Worm (Caenorhabditis elegans) whole organism, midembryonic: ENCODE data around the gene srd-47.
A peak's percentile ranks its signal among the peaks of the same experiment; 100 is the strongest.

Experiments used
- T22C8.4 ChIP-seq: fragments of 200-800 bp; sonication (Bioruptor generic); IDR thresholded peaks from 2 replicates; pipeline ENCODE4 v1.3.6; 2022; ENCODE audit warnings: missing genetic modification characterization, missing compliant biosample characterization
- cog-1 ChIP-seq: sonication (generic microtip); optimal IDR thresholded peaks from 2 replicates; lab custom pipeline; 2016; ENCODE audit warnings: missing genetic modification characterization, missing compliant biosample characterization
- flt-1 ChIP-seq: fragments of 200-800 bp; sonication (Bioruptor generic); IDR thresholded peaks from 2 replicates; pipeline ENCODE4 v1.3.6; 2022; ENCODE audit warnings: missing genetic modification characterization, missing compliant biosample characterization
- klf-2 ChIP-seq: fragments of 200-800 bp; sonication (Bioruptor generic); conservative IDR thresholded peaks from 2 replicates; pipeline ENCODE4 v1.3.6; 2022; ENCODE audit warnings: missing genetic modification reagents, missing genetic modification characterization, missing compliant biosample characterization
- med-1 ChIP-seq: sonication (generic microtip); optimal IDR thresholded peaks from 2 replicates; lab custom pipeline; 2017; ENCODE audit warnings: missing genetic modification characterization, mild to moderate bottlenecking, missing compliant biosample characterization, antibody characterized with exemption, missing genetic modification reagents; ENCODE audit not compliant: insufficient read depth
- ref-1 ChIP-seq: fragments of 200-800 bp; sonication (Bioruptor generic); conservative IDR thresholded peaks from 2 replicates; pipeline ENCODE4 v1.3.6; 2022; ENCODE audit warnings: missing genetic modification reagents, missing genetic modification characterization, missing compliant biosample characterization
- tab-1 ChIP-seq: fragments of 200-800 bp; sonication (Bioruptor generic); IDR thresholded peaks from 2 replicates; pipeline ENCODE4 v1.3.6; 2022; ENCODE audit warnings: missing genetic modification characterization, missing compliant biosample characterization
- ztf-23 ChIP-seq: fragments of 200-800 bp; sonication (Bioruptor generic); IDR thresholded peaks from 2 replicates; pipeline ENCODE4 v1.3.6; 2022; ENCODE audit warnings: missing genetic modification reagents, missing genetic modification characterization, missing compliant biosample characterization
- ztf-29 ChIP-seq: fragments of 200-800 bp; sonication (Bioruptor generic); IDR thresholded peaks from 2 replicates; pipeline ENCODE4 v1.3.6; 2022; ENCODE audit warnings: missing genetic modification reagents, missing genetic modification characterization, missing compliant biosample characterization

srd-47 gene

DNA sequence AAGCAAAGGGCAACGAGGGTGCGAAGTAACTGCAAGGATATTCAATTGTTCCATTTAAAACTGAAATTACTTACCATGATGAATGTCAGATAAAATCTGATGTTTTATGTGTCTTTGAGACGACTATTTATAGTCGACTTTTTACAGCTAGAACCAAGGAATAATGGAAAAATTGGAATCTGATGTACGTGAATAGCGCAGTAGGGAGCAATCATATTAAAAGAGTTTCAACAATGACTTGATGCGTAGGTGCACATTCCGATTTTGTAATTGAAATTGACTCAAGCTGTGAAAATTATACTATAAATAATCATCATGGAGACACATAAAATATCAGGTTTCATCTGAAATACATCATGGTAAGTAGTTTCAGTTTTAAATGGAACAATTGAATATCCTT, 9.8 kb downstream of the srd-47 start, which contains the start of the genes nspc-9 and nspc-10:
Gene nspc-9 (minus strand): TSS at position 101 of the 400 bp plus-strand sequence.
Gene nspc-10 (plus strand): TSS at position 331 of the 400 bp plus-strand sequence.
- TF ChIP-seq ztf-23 (GFP tag; lab: Robert Waterston, UW) (no peak), flt-1 (GFP tag; lab: Robert Waterston, UW) (no peak)

DNA sequence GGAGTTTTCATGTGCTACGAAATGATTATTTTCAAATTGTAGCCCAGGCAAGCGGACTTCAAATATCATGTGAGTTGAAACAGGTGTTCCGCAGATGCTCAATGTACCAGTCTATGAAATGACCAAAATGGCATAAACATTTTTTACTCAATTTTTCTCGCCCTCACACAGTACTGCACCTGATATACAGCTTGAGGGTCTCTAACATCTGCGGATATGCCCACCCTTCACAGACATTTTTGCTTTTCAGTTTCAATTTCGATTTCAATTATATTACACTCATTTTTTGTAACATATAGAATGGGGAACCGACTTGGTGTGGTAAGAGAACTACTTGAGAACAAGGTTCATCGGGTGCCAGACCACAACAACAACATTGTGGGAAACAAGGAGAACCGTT, 13.3 kb downstream of the srd-47 start, which contains the start of gene F42F12.11:
Gene F42F12.11 (plus strand): TSS at position 301 of the 400 bp plus-strand sequence.
- TF ChIP-seq ztf-29 (GFP tag; lab: Robert Waterston, UW) (no peak), cog-1 (tag; lab: Kevin White, UChicago) (no peak), med-1 (GFP tag; lab: Kevin White, UChicago) (no peak), ztf-23 (GFP tag; lab: Robert Waterston, UW) (no peak), flt-1 (GFP tag; lab: Robert Waterston, UW) (no peak), ref-1 (no peak)

DNA sequence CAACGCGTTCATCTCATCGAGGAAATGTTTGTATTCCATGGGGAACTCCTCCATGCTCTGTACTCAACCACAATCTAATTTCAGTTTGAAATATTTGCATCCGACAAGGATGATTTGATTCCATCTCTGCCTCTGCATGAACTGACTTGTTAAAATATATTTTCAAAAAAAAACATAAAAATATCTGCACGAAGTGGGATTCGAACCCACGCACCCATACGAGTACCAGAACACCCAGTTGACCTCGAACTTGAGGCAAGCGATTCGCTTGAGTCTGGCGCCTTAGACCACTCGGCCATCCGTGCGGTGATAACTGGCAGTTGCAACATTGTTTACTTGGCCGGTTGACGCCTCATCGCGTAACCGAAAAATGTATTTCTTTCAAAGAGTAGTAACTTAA, 14.4 kb downstream of the srd-47 start:
- TF ChIP-seq ref-1 (0 out of 2 replicates have a peak, but pooled peaks have one; percentile 21), tab-1 (GFP tag; lab: Robert Waterston, UW) (peak; percentile 73; the same call in 1 of the 2 replicates), flt-1 (GFP tag; lab: Robert Waterston, UW) (no peak), klf-2 (GFP tag; lab: Robert Waterston, UW) (no peak; the same call in 1 of the 2 replicates), med-1 (GFP tag; lab: Kevin White, UChicago) (no peak), cog-1 (tag; lab: Kevin White, UChicago) (no peak), ztf-23 (GFP tag; lab: Robert Waterston, UW) (0 out of 2 replicates have a peak, but pooled peaks have one; percentile 7), ztf-29 (GFP tag; lab: Robert Waterston, UW) (0 out of 2 replicates have a peak, but pooled peaks have one; percentile 31), T22C8.4 (GFP tag; lab: Robert Waterston, UW) (0 out of 2 replicates have a peak, but pooled peaks have one; percentile 19)

DNA sequence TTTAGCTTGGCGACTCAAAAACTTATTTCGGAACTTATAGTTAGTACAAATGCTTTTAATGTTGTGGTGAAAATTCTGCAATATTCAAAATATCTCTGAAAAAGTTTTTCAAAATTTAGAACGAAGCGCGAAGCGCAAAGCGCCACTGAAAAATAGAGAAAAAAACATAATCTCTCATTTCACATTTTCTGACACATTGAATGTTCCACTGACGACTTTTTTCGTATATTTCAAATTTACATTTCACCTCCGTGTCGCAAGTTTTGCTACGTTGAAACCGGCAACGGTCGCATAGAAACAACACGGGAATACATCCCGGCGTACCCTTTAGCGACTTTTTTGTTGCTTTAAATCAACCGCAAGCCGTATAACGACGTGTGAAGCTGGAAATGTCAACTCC, 14.9 kb downstream of the srd-47 start, which contains the start of gene F42F12.14:
Gene F42F12.14 (plus strand): TSS at position 301 of the 400 bp plus-strand sequence.
- TF ChIP-seq T22C8.4 (GFP tag; lab: Robert Waterston, UW): no peak
- no peak for TF ChIP-seq ztf-23 (GFP tag; lab: Robert Waterston, UW)
- TF ChIP-seq flt-1 (GFP tag; lab: Robert Waterston, UW): no peak
- TF ChIP-seq klf-2 (GFP tag; lab: Robert Waterston, UW): no peak
- TF ChIP-seq med-1 (GFP tag; lab: Kevin White, UChicago): no peak
- TF ChIP-seq ref-1: no peak
- TF ChIP-seq ztf-29 (GFP tag; lab: Robert Waterston, UW): no peak
- no peak for TF ChIP-seq cog-1 (tag; lab: Kevin White, UChicago)
- no peak for TF ChIP-seq tab-1 (GFP tag; lab: Robert Waterston, UW)

DNA sequence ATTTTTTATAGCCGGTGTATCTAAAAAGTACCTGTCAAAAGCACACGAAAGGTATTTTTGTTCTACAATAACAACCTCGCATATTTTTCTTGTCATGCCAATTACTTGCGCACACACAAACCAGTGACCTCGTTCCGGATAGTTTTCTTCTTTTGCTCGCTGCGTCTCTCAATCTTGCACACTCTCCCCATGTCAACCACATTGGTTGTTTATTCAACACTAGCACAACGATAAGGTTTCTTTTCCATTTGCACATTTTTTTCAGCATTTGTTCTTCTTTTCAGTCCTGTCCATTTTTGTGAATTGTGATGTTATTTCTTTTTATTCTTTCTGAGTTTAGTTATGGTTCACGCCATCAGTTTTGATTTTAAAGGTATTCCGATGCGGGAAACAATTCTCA, 16.8 kb downstream of the srd-47 start, which contains the start of gene F42F12.3:
Gene F42F12.3 (plus strand): TSS at position 372 of the 400 bp plus-strand sequence.
- TF ChIP-seq ztf-29 (GFP tag; lab: Robert Waterston, UW) (no peak), flt-1 (GFP tag; lab: Robert Waterston, UW) (no peak), klf-2 (GFP tag; lab: Robert Waterston, UW) (no peak), ref-1 (no peak), tab-1 (GFP tag; lab: Robert Waterston, UW) (no peak), ztf-23 (GFP tag; lab: Robert Waterston, UW) (no peak), med-1 (GFP tag; lab: Kevin White, UChicago) (no peak), T22C8.4 (GFP tag; lab: Robert Waterston, UW) (no peak), cog-1 (tag; lab: Kevin White, UChicago) (no peak)

DNA sequence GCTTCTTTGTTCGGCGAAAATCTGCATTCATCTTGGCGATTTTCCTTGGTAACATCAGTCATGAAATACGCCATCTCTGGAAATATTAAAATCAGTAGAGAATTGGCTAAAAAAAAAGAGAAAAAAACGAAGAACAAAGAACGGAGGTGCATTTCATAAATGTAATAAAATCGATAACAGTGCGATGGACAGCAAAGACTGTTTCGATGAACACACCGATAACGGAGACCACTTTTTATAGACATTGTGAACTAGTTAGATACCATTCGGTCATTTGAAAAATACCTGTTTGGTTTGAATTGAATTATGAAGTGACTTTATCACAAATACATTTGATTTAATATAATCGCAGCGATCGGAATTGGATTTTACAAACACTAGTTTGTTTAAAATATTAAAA, 19.4 kb downstream of the srd-47 start, which contains the start of gene F42F12.4:
Gene F42F12.4 (minus strand): TSS at position 76 of the 400 bp plus-strand sequence.
- no peak for TF ChIP-seq tab-1 (GFP tag; lab: Robert Waterston, UW)
- no peak for TF ChIP-seq med-1 (GFP tag; lab: Kevin White, UChicago)
- TF ChIP-seq klf-2 (GFP tag; lab: Robert Waterston, UW): no peak
- no peak for TF ChIP-seq ref-1
- no peak for TF ChIP-seq ztf-29 (GFP tag; lab: Robert Waterston, UW)
- TF ChIP-seq cog-1 (tag; lab: Kevin White, UChicago): no peak
- TF ChIP-seq ztf-23 (GFP tag; lab: Robert Waterston, UW): no peak
- TF ChIP-seq flt-1 (GFP tag; lab: Robert Waterston, UW): no peak
- no peak for TF ChIP-seq T22C8.4 (GFP tag; lab: Robert Waterston, UW)

DNA sequence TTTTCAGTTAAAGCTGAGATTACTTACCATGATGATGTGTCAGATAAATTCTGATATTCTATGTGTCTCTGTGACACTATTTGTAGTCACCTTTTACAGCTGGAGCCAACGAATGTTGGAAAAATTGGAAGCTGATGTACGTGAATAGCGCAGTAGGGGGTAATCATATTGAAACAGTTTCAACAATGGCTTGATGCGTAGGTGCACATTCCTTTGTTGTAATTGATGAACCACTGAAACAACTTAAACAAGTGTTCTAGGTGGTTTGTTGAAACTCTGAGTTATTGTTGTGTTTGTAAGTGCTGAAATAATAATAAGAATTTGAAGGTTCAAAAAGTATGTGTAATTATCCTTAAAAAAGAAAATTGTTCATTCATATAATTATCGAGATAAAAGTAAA, 23.1 kb downstream of the srd-47 start, which contains the start of gene nspc-12:
Gene nspc-12 (minus strand): TSS at position 101 of the 400 bp plus-strand sequence.
- no peak for TF ChIP-seq ztf-23 (GFP tag; lab: Robert Waterston, UW)
- TF ChIP-seq klf-2 (GFP tag; lab: Robert Waterston, UW): no peak
- no peak for TF ChIP-seq tab-1 (GFP tag; lab: Robert Waterston, UW)
- TF ChIP-seq med-1 (GFP tag; lab: Kevin White, UChicago): no peak

DNA sequence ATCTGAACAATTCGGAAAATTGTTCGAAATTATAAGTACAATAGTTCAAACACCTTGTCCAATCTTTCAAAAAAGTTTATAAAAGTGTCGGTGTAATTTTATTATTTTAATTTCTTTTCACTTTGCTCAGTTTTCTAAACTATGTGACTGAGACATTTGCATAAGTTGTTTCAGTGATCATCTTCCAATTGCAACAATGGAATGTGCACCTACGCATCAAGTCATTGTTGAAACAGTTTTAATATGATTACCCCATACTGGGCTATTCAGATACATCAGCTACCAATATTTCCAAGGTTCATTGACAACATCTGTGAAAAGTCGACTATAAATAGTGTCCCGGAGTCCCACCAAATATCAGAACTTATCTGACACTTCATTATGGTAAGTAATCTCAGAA, 23.7 kb downstream of the srd-47 start, which contains the start of gene nspc-13:
Gene nspc-13 (plus strand): TSS at position 301 of the 400 bp plus-strand sequence.
- TF ChIP-seq ztf-29 (GFP tag; lab: Robert Waterston, UW) (no peak), T22C8.4 (GFP tag; lab: Robert Waterston, UW) (no peak), med-1 (GFP tag; lab: Kevin White, UChicago) (no peak), tab-1 (GFP tag; lab: Robert Waterston, UW) (no peak), cog-1 (tag; lab: Kevin White, UChicago) (no peak), ref-1 (no peak), klf-2 (GFP tag; lab: Robert Waterston, UW) (no peak), flt-1 (GFP tag; lab: Robert Waterston, UW) (no peak), ztf-23 (GFP tag; lab: Robert Waterston, UW) (no peak)

DNA sequence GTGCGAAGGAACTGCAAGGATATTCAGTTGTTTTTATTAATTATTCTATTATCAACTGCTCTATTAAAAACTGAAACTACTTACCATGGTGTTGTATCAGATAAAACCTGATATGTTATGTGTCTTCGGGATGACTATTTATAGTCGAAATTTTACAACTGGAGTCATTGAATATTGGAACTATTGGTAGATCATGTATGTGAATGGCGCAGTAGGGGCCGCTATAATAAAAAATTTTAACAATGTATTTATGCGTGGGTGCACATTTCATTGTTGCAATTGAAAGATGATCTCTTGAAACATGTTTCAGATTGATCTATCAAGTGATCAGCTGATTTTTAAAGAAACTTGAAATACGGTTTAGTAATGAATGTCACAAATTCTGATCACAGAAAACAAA, 25.5 kb downstream of the srd-47 start, which contains the start of gene nspc-14:
Gene nspc-14 (minus strand): TSS at position 101 of the 400 bp plus-strand sequence.
- TF ChIP-seq cog-1 (tag; lab: Kevin White, UChicago) (no peak), ref-1 (no peak), T22C8.4 (GFP tag; lab: Robert Waterston, UW) (no peak)
